Worm (Caenorhabditis elegans) whole organism, L4 larva: ENCODE results near the gene gur-5.

Experiments
- F10B5.3 ChIP-seq: sonication (generic microtip); optimal IDR thresholded peaks from 2 replicates; lab custom pipeline; 2016; ENCODE audit warnings: mild to moderate bottlenecking, missing genetic modification characterization, missing compliant biosample characterization
- F26F4.8 ChIP-seq: fragments of 200-800 bp; sonication (Bioruptor generic); conservative IDR thresholded peaks from 2 replicates; pipeline ENCODE4 v1.3.6; 2022; ENCODE audit warnings: missing genetic modification characterization, missing compliant biosample characterization
- R02D3.7 ChIP-seq: fragments of 150-350 bp; sonication (generic microtip); optimal IDR thresholded peaks from 3 replicates; lab custom pipeline; 2014; ENCODE audit warnings: missing biosample characterization, missing genetic modification characterization
- T26A8.4 ChIP-seq: fragments of 200-800 bp; sonication (Bioruptor generic); IDR thresholded peaks from 2 replicates; pipeline ENCODE4 v1.3.6; 2022; ENCODE audit warnings: missing genetic modification characterization, missing compliant biosample characterization
- Y48G9A.11 ChIP-seq: fragments of 200-800 bp; sonication (Bioruptor generic); IDR thresholded peaks from 2 replicates; pipeline ENCODE4 v1.3.6; 2022; ENCODE audit warnings: missing genetic modification reagents, missing genetic modification characterization, missing compliant biosample characterization
- Y5F2A.4 ChIP-seq: fragments of 200-800 bp; sonication (Bioruptor generic); optimal IDR thresholded peaks from 2 replicates; lab custom pipeline; 2018; ENCODE audit warnings: mild to moderate bottlenecking, missing genetic modification characterization, missing compliant biosample characterization
- ZK337.2 ChIP-seq: fragments of 200-800 bp; sonication (Bioruptor generic); IDR thresholded peaks from 2 replicates; pipeline ENCODE4 v1.3.6; 2022; ENCODE audit warnings: missing genetic modification reagents, missing genetic modification characterization, missing compliant biosample characterization
- aly-2 ChIP-seq: sonication (generic microtip); optimal IDR thresholded peaks from 2 replicates; lab custom pipeline; 2018; ENCODE audit warnings: missing biosample characterization, missing genetic modification characterization
- arid-1 ChIP-seq: fragments of 200-800 bp; sonication (Bioruptor generic); conservative IDR thresholded peaks from 2 replicates; pipeline ENCODE4 v1.3.6; 2022; ENCODE audit warnings: missing genetic modification reagents, missing genetic modification characterization, missing compliant biosample characterization
- ceh-44 ChIP-seq: fragments of 200-800 bp; sonication (Bioruptor generic); IDR thresholded peaks from 2 replicates; pipeline ENCODE4 v1.3.6; 2022; ENCODE audit warnings: missing genetic modification reagents, missing genetic modification characterization, missing compliant biosample characterization
- ceh-82 ChIP-seq: sonication (generic microtip); optimal IDR thresholded peaks from 2 replicates; lab custom pipeline; 2017; ENCODE audit warnings: missing biosample characterization, missing genetic modification characterization
- ces-1 ChIP-seq: fragments of 150-350 bp; sonication (generic microtip); optimal IDR thresholded peaks from 4 replicates; lab custom pipeline; 2014; ENCODE audit warnings: missing biosample characterization, missing genetic modification reagents, missing genetic modification characterization
- cey-2 ChIP-seq: sonication (generic microtip); optimal IDR thresholded peaks from 3 replicates; lab custom pipeline; 2017; ENCODE audit warnings: missing genetic modification characterization, mild to moderate bottlenecking, missing compliant biosample characterization, antibody characterized with exemption, borderline replicate concordance; ENCODE audit not compliant: insufficient read depth
- ctbp-1 ChIP-seq: fragments of 200-800 bp; sonication (Bioruptor generic); IDR thresholded peaks from 2 replicates; pipeline ENCODE4 v1.3.6; 2022; ENCODE audit warnings: missing genetic modification reagents, missing genetic modification characterization, missing compliant biosample characterization
- daf-16 ChIP-seq, 3 experiments: sonication (generic microtip); optimal IDR thresholded peaks; 2 replicates each; lab custom pipeline; 2016 to 2017; ENCODE audit warnings: missing genetic modification characterization in 3 of 3, missing genetic modification reagents in 3 of 3, mild to moderate bottlenecking in 2 of 3, missing compliant biosample characterization in 2 of 3, missing biosample characterization in 1 of 3, moderate library complexity in 1 of 3
- daf-19 ChIP-seq: fragments of 200-800 bp; sonication (Bioruptor generic); conservative IDR thresholded peaks from 2 replicates; pipeline ENCODE4 v1.3.6; 2022; ENCODE audit warnings: missing genetic modification characterization, missing compliant biosample characterization
- dmd-6 ChIP-seq: fragments of 200-800 bp; sonication (Bioruptor generic); IDR thresholded peaks from 2 replicates; pipeline ENCODE4 v1.3.6; 2022; ENCODE audit warnings: missing genetic modification reagents, missing genetic modification characterization, missing compliant biosample characterization
- dmd-9 ChIP-seq: fragments of 200-800 bp; sonication (Bioruptor generic); IDR thresholded peaks from 2 replicates; pipeline ENCODE4 v1.3.6; 2022; ENCODE audit warnings: missing genetic modification reagents, missing genetic modification characterization, missing compliant biosample characterization
- dpl-1 ChIP-seq: fragments of 150-350 bp; optimal IDR thresholded peaks from 2 replicates; lab custom pipeline; 2014; ENCODE audit warnings: missing biosample characterization, missing genetic modification reagents, missing genetic modification characterization
- duxl-1 ChIP-seq: sonication (generic microtip); optimal IDR thresholded peaks from 2 replicates; lab custom pipeline; 2016; ENCODE audit warnings: mild to moderate bottlenecking, missing genetic modification characterization, moderate library complexity, missing compliant biosample characterization; ENCODE audit not compliant: poor library complexity
- gei-8 ChIP-seq: fragments of 200-800 bp; sonication (Bioruptor generic); optimal IDR thresholded peaks from 2 replicates; lab custom pipeline; 2018; ENCODE audit warnings: mild to moderate bottlenecking, missing genetic modification characterization, missing compliant biosample characterization
- hif-1 ChIP-seq, 2 experiments: sonication (generic microtip); optimal IDR thresholded peaks; 2 replicates each; lab custom pipeline; 2016 to 2017; ENCODE audit warnings: missing compliant biosample characterization in 2 of 2, missing genetic modification characterization in 2 of 2, missing genetic modification reagents in 2 of 2, missing genotype in 2 of 2, mild to moderate bottlenecking in 1 of 2
- hlh-11 ChIP-seq: fragments of 200-800 bp; sonication (Bioruptor generic); optimal IDR thresholded peaks from 2 replicates; lab custom pipeline; 2018; ENCODE audit warnings: mild to moderate bottlenecking, missing genetic modification characterization, missing compliant biosample characterization
- hlh-30 ChIP-seq: sonication (generic microtip); optimal IDR thresholded peaks from 2 replicates; lab custom pipeline; 2017; ENCODE audit warnings: antibody characterized with exemption, mild to moderate bottlenecking, missing genetic modification characterization, missing compliant biosample characterization; ENCODE audit not compliant: insufficient read depth
- lim-7 ChIP-seq: fragments of 200-800 bp; sonication (Bioruptor generic); IDR thresholded peaks from 2 replicates; pipeline ENCODE4 v1.3.6; 2022; ENCODE audit warnings: missing genetic modification characterization, missing compliant biosample characterization
- lin-1 ChIP-seq: fragments of 200-800 bp; sonication (Bioruptor generic); IDR thresholded peaks from 2 replicates; pipeline ENCODE4 v1.3.6; 2022; ENCODE audit warnings: missing genetic modification reagents, missing genetic modification characterization, missing compliant biosample characterization
- lin-13 ChIP-seq: fragments of 150-350 bp; optimal IDR thresholded peaks from 2 replicates; lab custom pipeline; 2014; ENCODE audit warnings: missing biosample characterization, missing genetic modification reagents, missing genetic modification characterization
- lin-29 ChIP-seq: fragments of 200-800 bp; sonication (Bioruptor generic); IDR thresholded peaks from 2 replicates; pipeline ENCODE4 v1.3.6; 2022; ENCODE audit warnings: missing genetic modification reagents, missing genetic modification characterization, missing compliant biosample characterization
- lir-3 ChIP-seq: sonication (generic microtip); optimal IDR thresholded peaks from 2 replicates; lab custom pipeline; 2016; ENCODE audit warnings: mild to moderate bottlenecking, missing genetic modification characterization, missing compliant biosample characterization
- madf-9 ChIP-seq: fragments of 200-800 bp; sonication (Bioruptor generic); conservative IDR thresholded peaks from 2 replicates; pipeline ENCODE4 v1.3.6; 2022; ENCODE audit warnings: missing genetic modification reagents, missing genetic modification characterization, missing compliant biosample characterization
- mdl-1 ChIP-seq, 2 experiments: fragments of 150-350 bp in 1 of 2; sonication (generic microtip) in 1 of 2; optimal IDR thresholded peaks; 2 replicates each; lab custom pipeline; 2014 to 2017; ENCODE audit warnings: missing biosample characterization in 2 of 2, missing genetic modification characterization in 2 of 2
- mep-1 ChIP-seq: fragments of 150-350 bp; sonication (generic microtip); optimal IDR thresholded peaks from 3 replicates; lab custom pipeline; 2014; ENCODE audit warnings: missing biosample characterization, missing genetic modification characterization
- mxl-2 ChIP-seq: fragments of 200-800 bp; sonication (Bioruptor generic); conservative IDR thresholded peaks from 2 replicates; pipeline ENCODE4 v1.3.6; 2022; ENCODE audit warnings: missing genetic modification reagents, missing genetic modification characterization, missing compliant biosample characterization
- nhr-11 ChIP-seq: fragments of 150-350 bp; optimal IDR thresholded peaks from 2 replicates; lab custom pipeline; 2014; ENCODE audit warnings: missing biosample characterization, missing genetic modification characterization
- nhr-237 ChIP-seq: sonication (generic microtip); optimal IDR thresholded peaks from 2 replicates; lab custom pipeline; 2017; ENCODE audit warnings: missing biosample characterization, missing genetic modification characterization
- nhr-25 ChIP-seq: sonication (generic microtip); optimal IDR thresholded peaks from 2 replicates; lab custom pipeline; 2017; ENCODE audit warnings: missing genetic modification characterization, mild to moderate bottlenecking, missing compliant biosample characterization, antibody characterized with exemption, moderate library complexity, borderline replicate concordance; ENCODE audit not compliant: insufficient read depth
- nhr-48 ChIP-seq: sonication (generic microtip); optimal IDR thresholded peaks from 2 replicates; lab custom pipeline; 2016; ENCODE audit warnings: mild to moderate bottlenecking, missing genetic modification characterization, missing compliant biosample characterization
- nhr-76 ChIP-seq: fragments of 150-350 bp; optimal IDR thresholded peaks from 2 replicates; lab custom pipeline; 2014; ENCODE audit warnings: missing biosample characterization, missing genetic modification characterization
- php-3 ChIP-seq: fragments of 200-800 bp; sonication (Bioruptor generic); IDR thresholded peaks from 2 replicates; pipeline ENCODE4 v1.3.6; 2022; ENCODE audit warnings: missing genetic modification reagents, missing genetic modification characterization, missing compliant biosample characterization
- pqm-1 ChIP-seq: sonication (generic microtip); optimal IDR thresholded peaks from 2 replicates; lab custom pipeline; 2017; ENCODE audit warnings: missing biosample characterization, missing genetic modification characterization
- rbr-2 ChIP-seq: sonication (generic microtip); optimal IDR thresholded peaks from 2 replicates; lab custom pipeline; 2016; ENCODE audit warnings: missing genotype, missing genetic modification characterization, missing compliant biosample characterization
- saeg-2 ChIP-seq: fragments of 200-800 bp; sonication (Bioruptor generic); IDR thresholded peaks from 2 replicates; pipeline ENCODE4 v1.3.6; 2022; ENCODE audit warnings: missing genetic modification reagents, missing genetic modification characterization, missing compliant biosample characterization
- sdz-12 ChIP-seq: fragments of 200-800 bp; sonication (Bioruptor generic); optimal IDR thresholded peaks from 2 replicates; lab custom pipeline; 2018; ENCODE audit warnings: mild to moderate bottlenecking, missing genetic modification characterization, missing compliant biosample characterization
- snpc-4 ChIP-seq: fragments of 150-350 bp; optimal IDR thresholded peaks from 2 replicates; lab custom pipeline; 2014; ENCODE audit warnings: missing biosample characterization, missing genetic modification characterization
- spr-1 ChIP-seq: sonication (generic microtip); optimal IDR thresholded peaks from 2 replicates; lab custom pipeline; 2016; ENCODE audit warnings: mild to moderate bottlenecking, missing genetic modification characterization, missing compliant biosample characterization
- tag-97 ChIP-seq: fragments of 200-800 bp; sonication (Bioruptor generic); IDR thresholded peaks from 2 replicates; pipeline ENCODE4 v1.3.6; 2022; ENCODE audit warnings: missing genetic modification characterization, missing compliant biosample characterization
- tra-1 ChIP-seq: fragments of 200-800 bp; sonication (Bioruptor generic); IDR thresholded peaks from 2 replicates; pipeline ENCODE4 v1.3.6; 2022; ENCODE audit warnings: missing genetic modification reagents, missing genetic modification characterization, missing compliant biosample characterization
- zag-1 ChIP-seq: fragments of 150-350 bp; optimal IDR thresholded peaks from 2 replicates; lab custom pipeline; 2014; ENCODE audit warnings: missing biosample characterization, missing genetic modification characterization
- zfp-2 ChIP-seq: sonication (generic microtip); optimal IDR thresholded peaks from 2 replicates; lab custom pipeline; 2016; ENCODE audit warnings: mild to moderate bottlenecking, missing genetic modification characterization, missing compliant biosample characterization
- zip-11 ChIP-seq: fragments of 200-800 bp; sonication (Bioruptor generic); IDR thresholded peaks from 2 replicates; pipeline ENCODE4 v1.3.6; 2022; ENCODE audit warnings: missing genetic modification characterization, missing compliant biosample characterization
- ztf-7 ChIP-seq: fragments of 150-350 bp; optimal IDR thresholded peaks from 2 replicates; lab custom pipeline; 2014; ENCODE audit warnings: missing biosample characterization, missing genetic modification characterization

Gene gur-5

DNA sequence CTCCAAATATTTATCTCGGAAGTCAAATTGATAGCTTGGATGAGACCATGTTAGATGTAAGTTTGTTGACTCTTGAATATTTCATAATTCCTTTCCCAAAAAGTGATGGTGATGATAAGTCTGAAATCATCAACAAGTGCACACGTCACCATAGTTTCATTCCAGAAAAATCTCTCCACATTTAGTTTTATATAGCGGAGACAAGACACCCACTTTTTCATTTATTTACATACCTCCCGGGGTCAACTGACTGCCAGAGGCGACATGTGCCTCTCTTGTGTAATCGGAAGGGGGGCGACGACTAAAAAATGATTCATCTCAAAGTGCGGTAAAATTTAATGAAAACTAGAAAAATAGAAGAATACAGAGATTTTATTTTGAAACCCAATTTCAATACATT, 53.2 kb downstream of the gur-5 start (continued):
- TF ChIP-seq ctbp-1 (GFP tag; lab: Robert Waterston, UW) (no peak), hlh-30 (peak; percentile 83), spr-1 (no peak), aly-2 (no peak), ceh-82 (tag; lab: Kevin White, UChicago) (no peak), nhr-11 (no peak), duxl-1 (tag; lab: Kevin White, UChicago) (no peak), mdl-1 (tag; optimal IDR thresholded peaks at IDR 0.05; lab: Kevin White, UChicago) (peak in 1 of 2 experiments; percentile 51), Y48G9A.11 (no peak), snpc-4 (no peak), dmd-9 (GFP tag; lab: Robert Waterston, UW) (no peak), mxl-2 (GFP tag; lab: Robert Waterston, UW) (no peak), daf-16 (GFP tag; optimal IDR thresholded peaks at IDR 0.05; lab: Kevin White, UChicago) (peak in 1 of 2 experiments; percentile 5), daf-16 (tag; optimal IDR thresholded peaks at IDR 0.05; lab: Kevin White, UChicago) (peak; percentile 86), daf-19 (GFP tag; lab: Robert Waterston, UW) (no peak), nhr-76 (tag; lab: Kevin White, UChicago) (no peak), ceh-44 (GFP tag; lab: Robert Waterston, UW) (no peak), tra-1 (0 out of 2 replicates have a peak, but pooled peaks have one; percentile 20), zip-11 (GFP tag; lab: Robert Waterston, UW) (no peak), zag-1 (tag; lab: Kevin White, UChicago) (no peak), dmd-6 (GFP tag; lab: Robert Waterston, UW) (peak; percentile 42), mep-1 (tag; lab: Kevin White, UChicago) (peak; percentile 12), T26A8.4 (GFP tag; lab: Robert Waterston, UW) (peak; percentile 14; the same call in 1 of the 2 replicates), saeg-2 (no peak), tag-97 (GFP tag; lab: Robert Waterston, UW) (no peak), pqm-1 (no peak), gei-8 (GFP tag; lab: Kevin White, UChicago) (no peak), Y5F2A.4 (no peak), hif-1 (tag; optimal IDR thresholded peaks at IDR 0.05; lab: Kevin White, UChicago) (no peak), ces-1 (GFP tag; lab: Kevin White, UChicago) (no peak), hlh-11 (tag; lab: Kevin White, UChicago) (peak; percentile 71), nhr-25 (tag; lab: Kevin White, UChicago) (no peak), lin-13 (GFP tag; lab: Kevin White, UChicago) (no peak), lin-29 (GFP tag; lab: Robert Waterston, UW) (no peak), F26F4.8 (GFP tag; lab: Robert Waterston, UW) (no peak), lir-3 (tag; lab: Kevin White, UChicago) (no peak), cey-2 (tag; lab: Kevin White, UChicago) (no peak), R02D3.7 (tag; lab: Kevin White, UChicago) (no peak), arid-1 (GFP tag; lab: Robert Waterston, UW) (no peak), dpl-1 (no peak), lim-7 (no peak), ZK337.2 (GFP tag; lab: Robert Waterston, UW) (no peak), F10B5.3 (no peak), madf-9 (GFP tag; lab: Robert Waterston, UW) (no peak), nhr-237 (tag; lab: Kevin White, UChicago) (no peak), php-3 (GFP tag; lab: Robert Waterston, UW) (no peak; the same call in 1 of the 2 replicates), nhr-48 (tag; lab: Kevin White, UChicago) (no peak), sdz-12 (GFP tag; lab: Kevin White, UChicago) (no peak), rbr-2 (tag; lab: Kevin White, UChicago) (no peak), lin-1 (GFP tag; lab: Robert Waterston, UW) (no peak), zfp-2 (tag; lab: Kevin White, UChicago) (no peak), ztf-7 (tag; lab: Kevin White, UChicago) (no peak)
